Fruit fly (Drosophila melanogaster) whole organism, embryonic: ENCODE data around the gene Lamtor1.
A peak's percentile ranks its signal among the peaks of the same experiment; 100 is the strongest.

Experiments used
- CG16813 ChIP-seq: fragments of 200-800 bp; sonication (Bioruptor generic); IDR thresholded peaks from 3 replicates; pipeline ENCODE4 v1.3.6; 2022; ENCODE audit warnings: missing biosample characterization, missing genetic modification characterization; ENCODE audit not compliant: partially characterized antibody
- CG2712 ChIP-seq: fragments of 200-800 bp; optimal IDR thresholded peaks from 3 replicates; lab custom pipeline; 2019; ENCODE audit warnings: missing biosample characterization, mild to moderate bottlenecking, missing genetic modification characterization, moderate library complexity
- CG4617 ChIP-seq: fragments of 200-800 bp; sonication (Bioruptor generic); optimal IDR thresholded peaks from 3 replicates; lab custom pipeline; 2016; ENCODE audit warnings: missing biosample characterization, missing genetic modification characterization, borderline replicate concordance
- CG6689 ChIP-seq: fragments of 200-800 bp; sonication (Bioruptor generic); IDR thresholded peaks from 2 replicates; pipeline ENCODE4 v1.3.6; 2022; ENCODE audit warnings: missing biosample characterization, missing genetic modification characterization
- CG9797 ChIP-seq: fragments of 200-800 bp; sonication (Bioruptor generic); optimal IDR thresholded peaks from 3 replicates; lab custom pipeline; 2018; ENCODE audit warnings: missing biosample characterization, mild to moderate bottlenecking, missing genetic modification characterization
- Dip2 ChIP-seq: fragments of 200-800 bp; sonication (Bioruptor generic); IDR thresholded peaks from 2 replicates; pipeline ENCODE4 v1.3.6; 2022; ENCODE audit warnings: missing biosample characterization, missing genetic modification characterization
- Dref ChIP-seq: fragments of 200-800 bp; sonication (Bioruptor generic); IDR thresholded peaks from 2 replicates; pipeline ENCODE4 v1.3.6; 2022; ENCODE audit warnings: missing biosample characterization, missing genetic modification characterization
- E2f2 ChIP-seq: fragments of 200-800 bp; sonication (Bioruptor generic); IDR thresholded peaks from 2 replicates; pipeline ENCODE4 v1.3.6; 2022; ENCODE audit warnings: missing biosample characterization, missing genetic modification characterization
- Fer3 ChIP-seq: fragments of 200-800 bp; sonication (Bioruptor generic); optimal IDR thresholded peaks from 2 replicates; lab custom pipeline; 2018; ENCODE audit warnings: missing biosample characterization, mild to moderate bottlenecking, missing genetic modification characterization, moderate library complexity
- Jarid2 ChIP-seq: fragments of 200-800 bp; sonication (Bioruptor generic); optimal IDR thresholded peaks from 3 replicates; lab custom pipeline; 2017; ENCODE audit warnings: mild to moderate bottlenecking, missing biosample characterization, missing genetic modification reagents, missing genetic modification characterization
- MBD-R2 ChIP-seq: fragments of 200-800 bp; sonication (Bioruptor generic); IDR thresholded peaks from 2 replicates; pipeline ENCODE4 v1.3.6; 2022; ENCODE audit warnings: missing biosample characterization, missing genetic modification characterization
- Optix ChIP-seq: fragments of 200-800 bp; sonication (Bioruptor generic); IDR thresholded peaks from 3 replicates; pipeline ENCODE4 v1.3.6; 2022; ENCODE audit warnings: missing biosample characterization, missing genetic modification characterization
- amos ChIP-seq: fragments of 200-800 bp; sonication (Bioruptor generic); IDR thresholded peaks from 2 replicates; pipeline ENCODE4 v1.3.6; 2022; ENCODE audit warnings: missing biosample characterization, missing genetic modification characterization; ENCODE audit not compliant: partially characterized antibody
- ap ChIP-seq: fragments of 200-800 bp; sonication (Bioruptor generic); IDR thresholded peaks from 2 replicates; pipeline ENCODE4 v1.3.6; 2022; ENCODE audit warnings: missing biosample characterization, missing genetic modification characterization
- bbx ChIP-seq: fragments of 200-800 bp; sonication (Bioruptor generic); IDR thresholded peaks from 2 replicates; pipeline ENCODE4 v1.3.6; 2022; ENCODE audit warnings: missing biosample characterization, missing genetic modification characterization; ENCODE audit not compliant: partially characterized antibody
- ewg ChIP-seq: fragments of 200-800 bp; sonication (Bioruptor generic); optimal IDR thresholded peaks from 3 replicates; lab custom pipeline; 2017; ENCODE audit warnings: mild to moderate bottlenecking, missing biosample characterization, missing genetic modification reagents, missing genetic modification characterization
- fd96Cb ChIP-seq: fragments of 200-800 bp; sonication (Bioruptor generic); optimal IDR thresholded peaks from 2 replicates; lab custom pipeline; 2018; ENCODE audit warnings: missing biosample characterization, mild to moderate bottlenecking, missing genetic modification characterization, moderate library complexity
- gce ChIP-seq: fragments of 200-800 bp; sonication (Bioruptor generic); IDR thresholded peaks from 3 replicates; pipeline ENCODE4 v1.3.6; 2022; ENCODE audit warnings: missing biosample characterization, missing genetic modification characterization
- knrl ChIP-seq: fragments of 200-800 bp; sonication (Bioruptor generic); IDR thresholded peaks from 3 replicates; pipeline ENCODE4 v1.3.6; 2022; ENCODE audit warnings: missing biosample characterization, missing genetic modification characterization; ENCODE audit not compliant: partially characterized antibody
- nerfin-2 ChIP-seq: fragments of 200-800 bp; sonication (Bioruptor generic); IDR thresholded peaks from 2 replicates; pipeline ENCODE4 v1.3.6; 2022; ENCODE audit warnings: missing biosample characterization, missing genetic modification characterization; ENCODE audit not compliant: partially characterized antibody
- org-1 ChIP-seq: fragments of 200-800 bp; sonication (Bioruptor generic); optimal IDR thresholded peaks from 2 replicates; lab custom pipeline; 2017; ENCODE audit warnings: missing biosample characterization, missing genetic modification characterization
- pzg ChIP-seq: fragments of 200-800 bp; sonication (Bioruptor generic); optimal IDR thresholded peaks from 3 replicates; lab custom pipeline; 2018; ENCODE audit warnings: missing biosample characterization, mild to moderate bottlenecking, missing genetic modification characterization, moderate library complexity
- rib ChIP-seq: fragments of 200-800 bp; sonication (Bioruptor generic); IDR thresholded peaks from 2 replicates; pipeline ENCODE4 v1.3.6; 2022; ENCODE audit warnings: missing biosample characterization, missing genetic modification characterization
- sens ChIP-seq: fragments of 200-800 bp; sonication (Bioruptor generic); peaks from one replicate; lab custom pipeline; 2016; ENCODE audit warnings: missing biosample characterization, missing genetic modification characterization
- stwl ChIP-seq: fragments of 200-800 bp; sonication (Bioruptor generic); optimal IDR thresholded peaks from 3 replicates; lab custom pipeline; 2018; ENCODE audit warnings: missing biosample characterization, mild to moderate bottlenecking, missing genetic modification characterization, moderate library complexity

The Lamtor1 gene

dm6 chr3L:19979592-19979991 is 49.2 kb downstream of the Lamtor1 start, which contains the start of gene CG14182 (continued):
- peak; percentile 51 for TF ChIP-seq MBD-R2
- TF ChIP-seq ap (GFP tag; lab: Robert Waterston, UW): no peak
- TF ChIP-seq org-1 (GFP tag; lab: Kevin White, UChicago): no peak
- TF ChIP-seq CG16813 (GFP tag; lab: Robert Waterston, UW): 0 out of 3 replicates have a peak, but pooled peaks have one; percentile 15
- TF ChIP-seq E2f2 (GFP tag; lab: Robert Waterston, UW): peak; percentile 93
- peak; percentile 18 for TF ChIP-seq Jarid2
- peak; percentile 42 for TF ChIP-seq CG9797
- TF ChIP-seq Dip2 (GFP tag; lab: Robert Waterston, UW): no peak
- peak; percentile 49 for TF ChIP-seq knrl
- no peak for TF ChIP-seq rib
- TF ChIP-seq pzg (GFP tag; lab: Kevin White, UChicago): peak; percentile 57
- TF ChIP-seq Fer3: no peak
- peak; percentile 63 for TF ChIP-seq sens (GFP tag; lab: Kevin White, UChicago)
- peak; percentile 52 for TF ChIP-seq stwl
- TF ChIP-seq CG2712: no peak
- peak; percentile 43; the same call in 1 of the 2 replicates for TF ChIP-seq Dref
- TF ChIP-seq CG4617 (GFP tag; lab: Kevin White, UChicago): peak; percentile 85
- TF ChIP-seq gce (GFP tag; lab: Robert Waterston, UW): no peak
- TF ChIP-seq Optix (GFP tag; lab: Robert Waterston, UW): no peak
- TF ChIP-seq amos (GFP tag; lab: Robert Waterston, UW): peak; percentile 45; the same call in 1 of the 2 replicates
- no peak for TF ChIP-seq fd96Cb
- 0 out of 2 replicates have a peak, but pooled peaks have one; percentile 7 for TF ChIP-seq bbx (GFP tag; lab: Robert Waterston, UW)
- TF ChIP-seq, all 482 proteins: peak for 24

- TF ChIP-seq CG6689 (GFP tag; lab: Robert Waterston, UW) (no peak), nerfin-2 (GFP tag; lab: Robert Waterston, UW) (no peak), ewg (peak; percentile 18)
Measured at dm6 chr3L:19978088-19978487, 50.7 kb downstream of the Lamtor1 start.
